Worm (Caenorhabditis elegans) whole organism, late embryonic: Measurements from ENCODE around the gene F53B7.7.

Experiments
- ama-1 ChIP-seq: fragments of 150-350 bp; optimal IDR thresholded peaks from 2 replicates; lab custom pipeline; 2014
- ceh-48 ChIP-seq: sonication (generic microtip); optimal IDR thresholded peaks from 2 replicates; lab custom pipeline; 2016; ENCODE audit warnings: missing genetic modification characterization, inconsistent platforms, missing compliant biosample characterization
- unc-3 ChIP-seq, 2 experiments: fragments of 200-800 bp in 1 of 2; sonication (Bioruptor generic) in 1 of 2; sonication (generic microtip) in 1 of 2; conservative IDR thresholded peaks in 1 of 2; optimal IDR thresholded peaks in 1 of 2; 2 replicates each; pipeline versions ENCODE4 v1.3.6 to Lab custom; 2016 to 2022; ENCODE audit warnings: missing compliant biosample characterization in 2 of 2, missing genetic modification characterization in 2 of 2, missing genetic modification reagents in 1 of 2

DNA sequence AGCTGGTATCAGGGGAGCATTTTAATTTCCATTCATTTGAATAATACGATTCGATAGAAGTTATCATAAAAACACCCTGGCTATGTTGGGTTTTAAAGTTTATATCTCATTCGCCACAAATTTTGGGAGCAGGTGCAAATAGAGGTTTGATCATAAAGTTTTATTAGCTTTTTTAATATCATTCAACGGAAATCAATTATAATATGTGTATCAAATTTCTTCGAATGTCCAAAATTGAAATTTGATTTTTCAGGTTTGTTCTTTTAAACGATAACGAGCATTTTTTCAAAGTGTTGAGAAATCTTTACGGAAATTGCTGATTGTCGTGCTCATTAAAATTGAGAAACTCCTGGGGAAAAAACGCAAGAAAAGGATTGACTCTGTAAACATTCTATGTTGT lies 49.8 kb downstream of the F53B7.7 start, which contains the start of gene srh-74:
- TF ChIP-seq unc-3 (GFP tag; conservative IDR thresholded peaks at IDR 0.05; lab: Robert Waterston, UW) (no peak), unc-3 (tag; optimal IDR thresholded peaks at IDR 0.05; lab: Kevin White, UChicago) (no peak), ama-1 (lab: Kevin White, UChicago) (no peak), ceh-48 (tag; lab: Kevin White, UChicago) (no peak)
